Fruit fly (Drosophila melanogaster) whole organism, embryonic: ENCODE measurements around the gene CG14079.

ENCODE experiments used
- Atf-2 ChIP-seq: fragments of 200-800 bp; sonication (Bioruptor generic); optimal IDR thresholded peaks from 2 replicates; lab custom pipeline; 2016; ENCODE audit warnings: missing biosample characterization, missing genetic modification characterization
- CG10462 ChIP-seq: fragments of 200-800 bp; sonication (Bioruptor generic); optimal IDR thresholded peaks from 2 replicates; lab custom pipeline; 2016; ENCODE audit warnings: missing biosample characterization, missing genetic modification characterization
- CG11085 ChIP-seq: fragments of 200-800 bp; sonication (Bioruptor generic); IDR thresholded peaks from 2 replicates; pipeline ENCODE4 v1.3.6; 2022; ENCODE audit warnings: missing biosample characterization, missing genetic modification characterization
- CG11695 ChIP-seq: fragments of 200-800 bp; sonication (Bioruptor generic); IDR thresholded peaks from 3 replicates; pipeline ENCODE4 v1.3.6; 2022; ENCODE audit warnings: missing biosample characterization, missing genetic modification characterization
- CG11723 ChIP-seq: fragments of 200-800 bp; sonication (Bioruptor generic); optimal IDR thresholded peaks from 2 replicates; lab custom pipeline; 2017; ENCODE audit warnings: missing biosample characterization, mild to moderate bottlenecking, missing genetic modification characterization
- CG12744 ChIP-seq: fragments of 200-800 bp; sonication (Bioruptor generic); optimal IDR thresholded peaks from 2 replicates; lab custom pipeline; 2016; ENCODE audit warnings: missing biosample characterization, missing genetic modification characterization
- CG13775 ChIP-seq: fragments of 200-800 bp; sonication (Bioruptor generic); optimal IDR thresholded peaks from 3 replicates; lab custom pipeline; 2017; ENCODE audit warnings: missing biosample characterization, mild to moderate bottlenecking, missing genetic modification characterization
- CG14667 ChIP-seq: fragments of 200-800 bp; sonication (Bioruptor generic); IDR thresholded peaks from 2 replicates; pipeline ENCODE4 v1.3.6; 2022; ENCODE audit warnings: missing biosample characterization, missing genetic modification characterization
- CG15696 ChIP-seq: fragments of 200-800 bp; sonication (Bioruptor generic); optimal IDR thresholded peaks from 2 replicates; lab custom pipeline; 2019; ENCODE audit warnings: missing biosample characterization, mild to moderate bottlenecking, missing genetic modification characterization, moderate library complexity
- CG17186 ChIP-seq: fragments of 200-800 bp; sonication (Bioruptor generic); optimal IDR thresholded peaks from 3 replicates; lab custom pipeline; 2017; ENCODE audit warnings: missing biosample characterization, missing genetic modification reagents, missing genetic modification characterization
- CG17359 ChIP-seq: fragments of 200-800 bp; sonication (Bioruptor generic); optimal IDR thresholded peaks from 3 replicates; lab custom pipeline; 2018; ENCODE audit warnings: missing biosample characterization, mild to moderate bottlenecking, missing genetic modification characterization, moderate library complexity
- CG2116 ChIP-seq: fragments of 200-800 bp; sonication (Bioruptor generic); optimal IDR thresholded peaks from 3 replicates; lab custom pipeline; 2018; ENCODE audit warnings: missing biosample characterization, mild to moderate bottlenecking, missing genetic modification characterization
- CG2199 ChIP-seq: fragments of 200-800 bp; sonication (Bioruptor generic); IDR thresholded peaks from 3 replicates; pipeline ENCODE4 v1.3.6; 2022; ENCODE audit warnings: missing biosample characterization, missing genetic modification characterization
- CG42726 ChIP-seq: fragments of 200-800 bp; sonication (Bioruptor generic); IDR thresholded peaks from 2 replicates; pipeline ENCODE4 v1.3.6; 2022; ENCODE audit warnings: missing biosample characterization, missing genetic modification characterization; ENCODE audit not compliant: partially characterized antibody
- CG6254 ChIP-seq: fragments of 200-800 bp; sonication (Bioruptor generic); optimal IDR thresholded peaks from 3 replicates; lab custom pipeline; 2017; ENCODE audit warnings: mild to moderate bottlenecking, missing biosample characterization, missing genetic modification reagents, missing genetic modification characterization
- CG6791 ChIP-seq: fragments of 200-800 bp; sonication (Bioruptor generic); IDR thresholded peaks from 3 replicates; pipeline ENCODE4 v1.3.6; 2022; ENCODE audit warnings: missing biosample characterization, missing genetic modification characterization; ENCODE audit not compliant: partially characterized antibody
- CG7745 ChIP-seq: fragments of 200-800 bp; sonication (Bioruptor generic); optimal IDR thresholded peaks from 2 replicates; lab custom pipeline; 2018; ENCODE audit warnings: missing biosample characterization, mild to moderate bottlenecking, missing genetic modification characterization, moderate library complexity
- CG7987 ChIP-seq: fragments of 200-800 bp; sonication (Bioruptor generic); optimal IDR thresholded peaks from 2 replicates; lab custom pipeline; 2018; ENCODE audit warnings: missing biosample characterization, mild to moderate bottlenecking, missing genetic modification characterization, moderate library complexity
- Chrac-16 ChIP-seq: fragments of 200-800 bp; sonication (Bioruptor generic); optimal IDR thresholded peaks from 3 replicates; lab custom pipeline; 2016; ENCODE audit warnings: missing biosample characterization, missing genetic modification characterization
- Dbx ChIP-seq: fragments of 200-800 bp; sonication (Bioruptor generic); IDR thresholded peaks from 3 replicates; pipeline ENCODE4 v1.3.6; 2022; ENCODE audit warnings: missing biosample characterization, missing genetic modification characterization
- E2f2 ChIP-seq: fragments of 200-800 bp; sonication (Bioruptor generic); IDR thresholded peaks from 2 replicates; pipeline ENCODE4 v1.3.6; 2022; ENCODE audit warnings: missing biosample characterization, missing genetic modification characterization
- Hmx ChIP-seq: fragments of 200-800 bp; sonication (Bioruptor generic); optimal IDR thresholded peaks from 2 replicates; lab custom pipeline; 2016; ENCODE audit warnings: missing biosample characterization, missing genetic modification characterization
- NK7.1 ChIP-seq: fragments of 200-800 bp; sonication (Bioruptor generic); optimal IDR thresholded peaks from 3 replicates; lab custom pipeline; 2016; ENCODE audit warnings: missing biosample characterization, missing genetic modification characterization
- Sox100B ChIP-seq: fragments of 200-800 bp; sonication (Bioruptor generic); optimal IDR thresholded peaks from 3 replicates; lab custom pipeline; 2018; ENCODE audit warnings: missing biosample characterization, mild to moderate bottlenecking, missing genetic modification characterization
- ac ChIP-seq: fragments of 200-800 bp; sonication (Bioruptor generic); optimal IDR thresholded peaks from 3 replicates; lab custom pipeline; 2017; ENCODE audit warnings: missing biosample characterization, mild to moderate bottlenecking, missing genetic modification characterization
- bowl ChIP-seq: fragments of 200-800 bp; sonication (Bioruptor generic); IDR thresholded peaks from 2 replicates; pipeline ENCODE4 v1.3.6; 2022; ENCODE audit warnings: missing biosample characterization, missing genetic modification characterization
- bsh ChIP-seq, 2 experiments: fragments of 200-800 bp; sonication (Bioruptor generic); optimal IDR thresholded peaks; 2 replicates each; lab custom pipeline; 2017 to 2018; ENCODE audit warnings: mild to moderate bottlenecking in 2 of 2, missing biosample characterization in 2 of 2, missing genetic modification characterization in 2 of 2, moderate library complexity in 1 of 2
- fd64A ChIP-seq: fragments of 200-800 bp; sonication (Bioruptor generic); optimal IDR thresholded peaks from 3 replicates; lab custom pipeline; 2018; ENCODE audit warnings: missing biosample characterization, mild to moderate bottlenecking, missing genetic modification characterization
- fu2 ChIP-seq: fragments of 200-800 bp; sonication (Bioruptor generic); optimal IDR thresholded peaks from 2 replicates; lab custom pipeline; 2016; ENCODE audit warnings: missing biosample characterization, missing genetic modification characterization
- gce ChIP-seq: fragments of 200-800 bp; sonication (Bioruptor generic); IDR thresholded peaks from 3 replicates; pipeline ENCODE4 v1.3.6; 2022; ENCODE audit warnings: missing biosample characterization, missing genetic modification characterization
- hb ChIP-seq: fragments of 200-800 bp; sonication (Bioruptor generic); IDR thresholded peaks from 3 replicates; pipeline ENCODE4 v1.3.6; 2022; ENCODE audit warnings: missing biosample characterization, missing genetic modification characterization; ENCODE audit not compliant: partially characterized antibody
- jigr1 ChIP-seq: fragments of 200-800 bp; sonication (Bioruptor generic); IDR thresholded peaks from 3 replicates; pipeline ENCODE4 v1.3.6; 2022; ENCODE audit warnings: missing biosample characterization, missing genetic modification characterization
- lola ChIP-seq, 3 experiments: fragments of >200 bp in 2 of 3; fragments of 200-800 bp in 1 of 3; sonication (Bioruptor generic) in 1 of 3; optimal IDR thresholded peaks; 2 replicates each; lab custom pipeline; 2017 to 2019; ENCODE audit warnings: missing biosample characterization in 3 of 3, missing genetic modification characterization in 3 of 3, mild to moderate bottlenecking in 1 of 3, moderate library complexity in 1 of 3
- odd ChIP-seq: fragments of 200-800 bp; sonication (Bioruptor generic); optimal IDR thresholded peaks from 2 replicates; lab custom pipeline; 2017; ENCODE audit warnings: missing biosample characterization, mild to moderate bottlenecking, missing genetic modification characterization
- prd ChIP-seq, 3 experiments: fragments of >200 bp in 2 of 3; fragments of 200-800 bp in 1 of 3; sonication (Bioruptor generic) in 1 of 3; optimal IDR thresholded peaks in 2 of 3; IDR thresholded peaks in 1 of 3; 2 replicates in 2 of 3; 3 replicates in 1 of 3; pipeline versions ENCODE4 v1.3.6 to Lab custom; 2017 to 2022; ENCODE audit warnings: missing biosample characterization in 1 of 3, missing genetic modification characterization in 1 of 3
- run ChIP-seq: fragments of 200-800 bp; sonication (Bioruptor generic); optimal IDR thresholded peaks from 3 replicates; lab custom pipeline; 2018; ENCODE audit warnings: missing biosample characterization, mild to moderate bottlenecking, missing genetic modification characterization

CG14079 gene

dm6 chr3L:19056857-19057324 lies 40.9 kb upstream of the CG14079 start (continued):
- TF ChIP-seq jigr1 (GFP tag; lab: Robert Waterston, UW), result no peak
- no peak for TF ChIP-seq CG17186 (GFP tag; lab: Kevin White, UChicago)
- no peak for TF ChIP-seq CG11723 (GFP tag; lab: Kevin White, UChicago)
- no peak for TF ChIP-seq NK7.1 (GFP tag; lab: Kevin White, UChicago)
- TF ChIP-seq CG10462 (GFP tag; lab: Kevin White, UChicago), result no peak
- TF ChIP-seq CG12744, result no peak
- no peak for TF ChIP-seq CG2116
- no peak for TF ChIP-seq Hmx (GFP tag; lab: Kevin White, UChicago)
- no peak for TF ChIP-seq Atf-2 (GFP tag; lab: Kevin White, UChicago)
- TF ChIP-seq CG6254 (GFP tag; lab: Kevin White, UChicago), result peak; percentile 31
- no peak for TF ChIP-seq CG7987 (GFP tag; lab: Kevin White, UChicago)
- peak; percentile 22 for TF ChIP-seq Sox100B (GFP tag; lab: Kevin White, UChicago)
- no peak for TF ChIP-seq CG42726
- TF ChIP-seq bowl (GFP tag; lab: Robert Waterston, UW), result no peak
- no peak for TF ChIP-seq Chrac-16 (GFP tag; lab: Kevin White, UChicago)
- no peak for TF ChIP-seq CG6791 (GFP tag; lab: Robert Waterston, UW)
- TF ChIP-seq CG7745 (tag; lab: Kevin White, UChicago), result no peak
- peak; percentile 12; the same call in 1 of the 2 replicates for TF ChIP-seq E2f2 (GFP tag; lab: Robert Waterston, UW)
- no peak for TF ChIP-seq CG11695 (GFP tag; lab: Robert Waterston, UW)
- TF ChIP-seq fd64A (GFP tag; lab: Kevin White, UChicago), result no peak
- TF ChIP-seq lola (GFP tag; optimal IDR thresholded peaks at IDR 0.05; lab: Kevin White, UChicago), result peak in 1 of 3 experiments; percentile 61
- no peak for TF ChIP-seq odd (GFP tag; lab: Kevin White, UChicago)
- peak; percentile 13 for TF ChIP-seq CG17359 (tag; lab: Kevin White, UChicago)
- TF ChIP-seq ac (GFP tag; lab: Kevin White, UChicago), result no peak
- no peak for TF ChIP-seq fu2 (GFP tag; lab: Kevin White, UChicago)

dm6 chr3L:19058824-19059223 lies 39.0 kb upstream of the CG14079 start:
- TF ChIP-seq run (tag; lab: Kevin White, UChicago) (no peak), gce (GFP tag; lab: Robert Waterston, UW) (0 out of 3 replicates have a peak, but pooled peaks have one; percentile 8), CG13775 (GFP tag; lab: Kevin White, UChicago) (peak; percentile 91), bsh (GFP tag; optimal IDR thresholded peaks at IDR 0.05; lab: Kevin White, UChicago) (peak in 1 of 2 experiments; percentile 22), Dbx (GFP tag; lab: Robert Waterston, UW) (0 out of 3 replicates have a peak, but pooled peaks have one; percentile 36), CG11085 (GFP tag; lab: Robert Waterston, UW) (0 out of 2 replicates have a peak, but pooled peaks have one; percentile 7), hb (0 out of 3 replicates have a peak, but pooled peaks have one; percentile 22), CG2199 (GFP tag; lab: Robert Waterston, UW) (0 out of 3 replicates have a peak, but pooled peaks have one; percentile 39), CG15696 (tag; lab: Kevin White, UChicago) (no peak), CG14667 (GFP tag; lab: Robert Waterston, UW) (no peak), ac (GFP tag; lab: Kevin White, UChicago) (no peak), prd (optimal IDR thresholded peaks at IDR 0.05; lab: Kevin White, UChicago) (no peak), prd (GFP tag; IDR thresholded peaks at IDR 0.05; lab: Robert Waterston, UW) (peak; percentile 37; the same call in 1 of the 3 replicates)
